Fruit fly (Drosophila melanogaster) whole organism, pupa: Measurements from ENCODE around the gene Vm26Aa.

Experiments used
- CG12605 ChIP-seq: fragments of 200-800 bp; sonication (Bioruptor generic); IDR thresholded peaks from 2 replicates; pipeline ENCODE4 v1.3.6; 2022; ENCODE audit warnings: missing biosample characterization, missing genetic modification characterization
- CG13204 ChIP-seq: fragments of 200-800 bp; sonication (Bioruptor generic); optimal IDR thresholded peaks from 2 replicates; lab custom pipeline; 2018; ENCODE audit warnings: missing biosample characterization, mild to moderate bottlenecking, missing genetic modification characterization, moderate library complexity
- CG14655 ChIP-seq: fragments of 200-800 bp; sonication (Bioruptor generic); optimal IDR thresholded peaks from 3 replicates; lab custom pipeline; 2017; ENCODE audit warnings: mild to moderate bottlenecking, missing biosample characterization, missing genetic modification reagents, missing genetic modification characterization
- CG15710 ChIP-seq: fragments of 200-800 bp; sonication (Bioruptor generic); optimal IDR thresholded peaks from 2 replicates; lab custom pipeline; 2018; ENCODE audit warnings: missing biosample characterization, mild to moderate bottlenecking, missing genetic modification characterization, moderate library complexity
- CG32121 ChIP-seq: fragments of 200-800 bp; sonication (Bioruptor generic); IDR thresholded peaks from 2 replicates; pipeline ENCODE4 v1.3.6; 2022; ENCODE audit warnings: missing biosample characterization, missing genetic modification characterization
- CG9948 ChIP-seq: fragments of 200-800 bp; sonication (Bioruptor generic); optimal IDR thresholded peaks from 2 replicates; lab custom pipeline; 2018; ENCODE audit warnings: missing biosample characterization, mild to moderate bottlenecking, missing genetic modification characterization, moderate library complexity
- EcR ChIP-seq: fragments of 200-800 bp; sonication (Bioruptor generic); optimal IDR thresholded peaks from 3 replicates; lab custom pipeline; 2019; ENCODE audit warnings: missing biosample characterization, missing genetic modification characterization, mild to moderate bottlenecking, moderate library complexity, missing genetic modification reagents
- Ets98B ChIP-seq: fragments of 200-800 bp; sonication (Bioruptor generic); IDR thresholded peaks from 2 replicates; pipeline ENCODE4 v1.3.6; 2022; ENCODE audit warnings: missing biosample characterization, missing genetic modification characterization
- Pif1B ChIP-seq: fragments of 200-800 bp; sonication (Bioruptor generic); optimal IDR thresholded peaks from 3 replicates; lab custom pipeline; 2016; ENCODE audit warnings: missing biosample characterization, missing genetic modification characterization
- Snoo ChIP-seq: fragments of 200-800 bp; sonication (Bioruptor generic); optimal IDR thresholded peaks from 3 replicates; lab custom pipeline; 2017; ENCODE audit warnings: missing biosample characterization, mild to moderate bottlenecking, missing genetic modification characterization, inconsistent platforms
- fd96Ca ChIP-seq: fragments of 200-800 bp; sonication (Bioruptor generic); IDR thresholded peaks from 3 replicates; pipeline ENCODE4 v1.3.6; 2022; ENCODE audit warnings: missing biosample characterization, missing genetic modification characterization
- rn ChIP-seq: fragments of 200-800 bp; sonication (Bioruptor generic); IDR thresholded peaks from 2 replicates; pipeline ENCODE4 v1.3.6; 2022; ENCODE audit warnings: missing biosample characterization, missing genetic modification characterization

DNA sequence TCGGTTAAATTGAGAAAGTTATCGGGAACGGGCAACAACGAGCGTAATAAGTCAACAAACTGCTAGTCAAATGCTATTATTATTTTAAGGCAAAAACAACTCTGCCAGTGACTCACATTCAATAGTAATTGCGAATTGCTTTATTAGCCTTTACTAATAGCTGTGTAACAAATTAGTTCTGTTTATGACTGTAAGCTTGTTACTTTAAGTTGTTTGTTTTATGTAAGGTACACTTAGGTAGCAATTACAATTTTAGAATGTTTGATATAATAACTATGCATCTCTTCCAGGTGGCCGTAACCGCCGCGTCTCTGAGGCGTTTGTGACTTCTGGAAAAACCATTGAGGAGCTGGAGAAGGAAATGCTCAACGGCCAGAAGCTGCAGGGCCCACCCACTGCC, 13.4 kb downstream of the Vm26Aa start:
- TF ChIP-seq EcR (GFP tag; lab: Kevin White, UChicago): no peak
- TF ChIP-seq Pif1B (GFP tag; lab: Kevin White, UChicago): no peak
- no peak for TF ChIP-seq fd96Ca (GFP tag; lab: Robert Waterston, UW)
- no peak for TF ChIP-seq Ets98B (GFP tag; lab: Robert Waterston, UW)
- TF ChIP-seq CG13204 (GFP tag; lab: Kevin White, UChicago): no peak
- no peak for TF ChIP-seq CG12605 (GFP tag; lab: Robert Waterston, UW)
- TF ChIP-seq CG15710 (tag; lab: Kevin White, UChicago): no peak
- no peak for TF ChIP-seq CG14655
- no peak for TF ChIP-seq CG32121 (GFP tag; lab: Robert Waterston, UW)
- no peak for TF ChIP-seq CG9948 (tag; lab: Kevin White, UChicago)
- no peak for TF ChIP-seq Snoo
- no peak for TF ChIP-seq rn (GFP tag; lab: Robert Waterston, UW)
